Worm (Caenorhabditis elegans): ENCODE data around the gene vps-18.
A peak's percentile ranks its signal among the peaks of the same experiment; 100 is the strongest.

ce11 chrII:4506552-4507291 is 45.8 kb downstream of the vps-18 start:
- no peak for TF ChIP-seq ztf-11 (tag; optimal IDR thresholded peaks at IDR 0.05)
- TF ChIP-seq lin-39 (tag; optimal IDR thresholded peaks at IDR 0.05): no peak
- no peak for TF ChIP-seq elt-3 (tag; optimal IDR thresholded peaks at IDR 0.05)
- TF ChIP-seq ceh-16 (tag; optimal IDR thresholded peaks at IDR 0.05): no peak
- peak; percentile 17 for TF ChIP-seq lin-11 (tag; optimal IDR thresholded peaks at IDR 0.05)
- peak; percentile 84 for TF ChIP-seq nhr-129 (tag; optimal IDR thresholded peaks at IDR 0.05)
- no peak for TF ChIP-seq nhr-11 (tag; optimal IDR thresholded peaks at IDR 0.05)
- TF ChIP-seq nhr-21 (tag; optimal IDR thresholded peaks at IDR 0.05): no peak
- TF ChIP-seq egl-27 (tag; optimal IDR thresholded peaks at IDR 0.05): peak; percentile 10
- peak; percentile 45 for TF ChIP-seq lin-13 (GFP tag; optimal IDR thresholded peaks at IDR 0.05)
- TF ChIP-seq snpc-4 (tag; optimal IDR thresholded peaks at IDR 0.05): peak; percentile 57

Measured in whole organism, L2 larva.